Worm (Caenorhabditis elegans) whole organism, young adult: ENCODE data around the gene ZK418.5.

Experiments
- F10E7.11 ChIP-seq: sonication (generic microtip); optimal IDR thresholded peaks from 2 replicates; lab custom pipeline; 2017; ENCODE audit warnings: mild to moderate bottlenecking, missing genetic modification characterization, moderate library complexity, missing compliant biosample characterization
- F22D6.2 ChIP-seq: sonication (generic microtip); optimal IDR thresholded peaks from 2 replicates; lab custom pipeline; 2016; ENCODE audit warnings: mild to moderate bottlenecking, missing genetic modification characterization, missing compliant biosample characterization
- F23B12.7 ChIP-seq: sonication (generic microtip); optimal IDR thresholded peaks from 2 replicates; lab custom pipeline; 2017; ENCODE audit warnings: missing genetic modification characterization, mild to moderate bottlenecking, missing compliant biosample characterization, antibody characterized with exemption, moderate library complexity; ENCODE audit not compliant: insufficient read depth
- F52B5.7 ChIP-seq: sonication (generic microtip); optimal IDR thresholded peaks from 2 replicates; lab custom pipeline; 2016; ENCODE audit warnings: mild to moderate bottlenecking, missing genetic modification characterization, missing compliant biosample characterization
- F57C9.4 ChIP-seq: sonication (generic microtip); optimal IDR thresholded peaks from 2 replicates; lab custom pipeline; 2017; ENCODE audit warnings: mild to moderate bottlenecking, missing genetic modification characterization, missing compliant biosample characterization
- K11D2.4 ChIP-seq: fragments of 200-800 bp; sonication (Bioruptor generic); IDR thresholded peaks from 2 replicates; pipeline ENCODE4 v1.3.6; 2022; ENCODE audit warnings: missing genetic modification reagents, missing genetic modification characterization, missing compliant biosample characterization
- K12H6.12 ChIP-seq: fragments of 200-800 bp; sonication (Bioruptor generic); optimal IDR thresholded peaks from 2 replicates; lab custom pipeline; 2018; ENCODE audit warnings: mild to moderate bottlenecking, missing genetic modification characterization, missing compliant biosample characterization
- T07F8.4 ChIP-seq: sonication (generic microtip); optimal IDR thresholded peaks from 2 replicates; lab custom pipeline; 2016; ENCODE audit warnings: mild to moderate bottlenecking, missing genetic modification characterization, moderate library complexity, missing compliant biosample characterization
- Y53F4B.3 ChIP-seq: fragments of 200-800 bp; sonication (Bioruptor generic); IDR thresholded peaks from 2 replicates; pipeline ENCODE4 v1.3.6; 2022; ENCODE audit warnings: missing genetic modification reagents, missing genetic modification characterization, missing compliant biosample characterization
- Y53G8AR.9 ChIP-seq: fragments of 200-800 bp; sonication (Bioruptor generic); conservative IDR thresholded peaks from 2 replicates; pipeline ENCODE4 v1.3.6; 2022; ENCODE audit warnings: missing genetic modification reagents, missing genetic modification characterization, missing compliant biosample characterization
- Y56A3A.18 ChIP-seq: fragments of 200-800 bp; sonication (Bioruptor generic); IDR thresholded peaks from 2 replicates; pipeline ENCODE4 v1.3.6; 2022; ENCODE audit warnings: missing genetic modification reagents, missing genetic modification characterization, missing compliant biosample characterization
- Y67H2A.10 ChIP-seq: fragments of 200-800 bp; sonication (Bioruptor generic); conservative IDR thresholded peaks from 2 replicates; pipeline ENCODE4 v1.3.6; 2022; ENCODE audit warnings: missing genetic modification reagents, missing genetic modification characterization, missing compliant biosample characterization
- ama-1 ChIP-seq, 3 experiments: fragments of 150-350 bp in 1 of 3; sonication (generic microtip) in 2 of 3; optimal IDR thresholded peaks; 2 replicates each; lab custom pipeline; 2014 to 2018; ENCODE audit warnings: missing biosample characterization in 2 of 3, missing genetic modification characterization in 2 of 3, missing genetic modification reagents in 2 of 3
- aptf-2 ChIP-seq: fragments of 200-800 bp; sonication (Bioruptor generic); conservative IDR thresholded peaks from 2 replicates; pipeline ENCODE4 v1.3.6; 2022; ENCODE audit warnings: missing genetic modification reagents, missing genetic modification characterization, missing compliant biosample characterization
- atf-7 ChIP-seq: sonication (generic microtip); optimal IDR thresholded peaks from 2 replicates; lab custom pipeline; 2017; ENCODE audit warnings: mild to moderate bottlenecking, missing genetic modification characterization, missing compliant biosample characterization
- ccch-3 ChIP-seq: fragments of 200-800 bp; sonication (Bioruptor generic); optimal IDR thresholded peaks from 2 replicates; lab custom pipeline; 2018; ENCODE audit warnings: mild to moderate bottlenecking, missing genetic modification characterization, missing compliant biosample characterization
- cebp-1 ChIP-seq, 2 experiments: fragments of 200-800 bp in 1 of 2; sonication (Bioruptor generic) in 1 of 2; sonication (generic microtip) in 1 of 2; IDR thresholded peaks in 1 of 2; optimal IDR thresholded peaks in 1 of 2; 2 replicates each; pipeline versions ENCODE4 v1.3.6 to Lab custom; 2017 to 2022; ENCODE audit warnings: missing compliant biosample characterization in 2 of 2, missing genetic modification characterization in 2 of 2, mild to moderate bottlenecking in 1 of 2, missing genetic modification reagents in 1 of 2, moderate library complexity in 1 of 2
- ceh-27 ChIP-seq: fragments of 200-800 bp; sonication (Bioruptor generic); optimal IDR thresholded peaks from 2 replicates; lab custom pipeline; 2018; ENCODE audit warnings: mild to moderate bottlenecking, missing genetic modification characterization, moderate library complexity, missing compliant biosample characterization
- ceh-40 ChIP-seq: fragments of 200-800 bp; sonication (Bioruptor generic); IDR thresholded peaks from 2 replicates; pipeline ENCODE4 v1.3.6; 2022; ENCODE audit warnings: missing genetic modification characterization, missing compliant biosample characterization
- dpff-1 ChIP-seq: sonication (generic microtip); optimal IDR thresholded peaks from 2 replicates; lab custom pipeline; 2017; ENCODE audit warnings: mild to moderate bottlenecking, missing genetic modification characterization, missing compliant biosample characterization
- egl-44 ChIP-seq: fragments of 200-800 bp; sonication (Bioruptor generic); IDR thresholded peaks from 2 replicates; pipeline ENCODE4 v1.3.6; 2022; ENCODE audit warnings: missing genetic modification reagents, missing genetic modification characterization, missing compliant biosample characterization
- egrh-3 ChIP-seq: fragments of 200-800 bp; sonication (Bioruptor generic); IDR thresholded peaks from 2 replicates; pipeline ENCODE4 v1.3.6; 2022; ENCODE audit warnings: missing genetic modification reagents, missing genetic modification characterization, missing compliant biosample characterization
- ekl-4 ChIP-seq: fragments of 200-800 bp; sonication (Bioruptor generic); IDR thresholded peaks from 2 replicates; pipeline ENCODE4 v1.3.6; 2022; ENCODE audit warnings: missing genetic modification reagents, missing genetic modification characterization, missing compliant biosample characterization
- him-1 ChIP-seq: sonication (generic microtip); optimal IDR thresholded peaks from 2 replicates; lab custom pipeline; 2016; ENCODE audit warnings: missing genotype, missing genetic modification reagents, missing genetic modification characterization, missing compliant biosample characterization
- hlh-12 ChIP-seq: sonication (generic microtip); optimal IDR thresholded peaks from 2 replicates; lab custom pipeline; 2016; ENCODE audit warnings: missing genetic modification characterization, missing compliant biosample characterization
- hmg-1.2 ChIP-seq: fragments of 200-800 bp; sonication (Bioruptor generic); IDR thresholded peaks from 2 replicates; pipeline ENCODE4 v1.3.6; 2022; ENCODE audit warnings: missing genetic modification reagents, missing genetic modification characterization, missing compliant biosample characterization
- hrde-1 ChIP-seq: sonication (generic microtip); optimal IDR thresholded peaks from 2 replicates; lab custom pipeline; 2016; ENCODE audit warnings: missing genetic modification characterization, mild to moderate bottlenecking, missing compliant biosample characterization, moderate library complexity, missing genotype, missing genetic modification reagents, borderline replicate concordance
- hsf-1 ChIP-seq: fragments of 200-800 bp; sonication (Bioruptor generic); IDR thresholded peaks from 2 replicates; pipeline ENCODE4 v1.3.6; 2022; ENCODE audit warnings: missing genetic modification reagents, missing genetic modification characterization, missing compliant biosample characterization
- lin-26 ChIP-seq: fragments of 200-800 bp; sonication (Bioruptor generic); IDR thresholded peaks from 2 replicates; pipeline ENCODE4 v1.3.6; 2022; ENCODE audit warnings: missing genetic modification reagents, missing genetic modification characterization, missing compliant biosample characterization
- lin-40 ChIP-seq: sonication (generic microtip); optimal IDR thresholded peaks from 2 replicates; lab custom pipeline; 2016; ENCODE audit warnings: missing genetic modification characterization, mild to moderate bottlenecking, missing compliant biosample characterization, missing genotype, missing genetic modification reagents
- madf-10 ChIP-seq: sonication (generic microtip); optimal IDR thresholded peaks from 2 replicates; lab custom pipeline; 2016; ENCODE audit warnings: mild to moderate bottlenecking, missing genetic modification characterization, missing compliant biosample characterization
- mcd-1 ChIP-seq: fragments of 200-800 bp; sonication (Bioruptor generic); IDR thresholded peaks from 2 replicates; pipeline ENCODE4 v1.3.6; 2022; ENCODE audit warnings: missing genetic modification reagents, missing genetic modification characterization, missing compliant biosample characterization
- nfya-2 ChIP-seq: fragments of 200-800 bp; sonication (Bioruptor generic); IDR thresholded peaks from 2 replicates; pipeline ENCODE4 v1.3.6; 2022; ENCODE audit warnings: missing genetic modification reagents, missing genetic modification characterization, missing compliant biosample characterization
- nhr-120 ChIP-seq: fragments of 200-800 bp; sonication (Bioruptor generic); IDR thresholded peaks from 2 replicates; pipeline ENCODE4 v1.3.6; 2022; ENCODE audit warnings: missing genetic modification characterization, missing compliant biosample characterization
- nhr-27 ChIP-seq: fragments of 200-800 bp; sonication (Bioruptor generic); optimal IDR thresholded peaks from 2 replicates; lab custom pipeline; 2018; ENCODE audit warnings: mild to moderate bottlenecking, missing genetic modification characterization, moderate library complexity, missing compliant biosample characterization
- nhr-80 ChIP-seq: sonication (generic microtip); optimal IDR thresholded peaks from 2 replicates; lab custom pipeline; 2016; ENCODE audit warnings: missing genetic modification characterization, missing compliant biosample characterization
- repo-1 ChIP-seq: sonication (generic microtip); optimal IDR thresholded peaks from 2 replicates; lab custom pipeline; 2017; ENCODE audit warnings: mild to moderate bottlenecking, missing genetic modification characterization, missing compliant biosample characterization
- rpc-1 ChIP-seq, 2 experiments: fragments of 150-350 bp in 1 of 2; sonication (generic microtip) in 1 of 2; optimal IDR thresholded peaks; 2 replicates each; lab custom pipeline; 2014 to 2018; ENCODE audit warnings: missing biosample characterization in 1 of 2, missing genetic modification characterization in 1 of 2, missing genetic modification reagents in 1 of 2, missing genotype in 1 of 2
- sea-2 ChIP-seq: fragments of 200-800 bp; sonication (Bioruptor generic); IDR thresholded peaks from 2 replicates; pipeline ENCODE4 v1.3.6; 2022; ENCODE audit warnings: missing genetic modification characterization, missing compliant biosample characterization
- tbp1 ChIP-seq: fragments of 200-800 bp; sonication (Bioruptor generic); optimal IDR thresholded peaks from 2 replicates; lab custom pipeline; 2018; ENCODE audit warnings: mild to moderate bottlenecking, missing genetic modification characterization, missing compliant biosample characterization
- unc-130 ChIP-seq: sonication (generic microtip); optimal IDR thresholded peaks from 2 replicates; lab custom pipeline; 2016; ENCODE audit warnings: missing genetic modification reagents, missing genetic modification characterization, missing compliant biosample characterization
- zim-3 ChIP-seq: sonication (generic microtip); optimal IDR thresholded peaks from 2 replicates; lab custom pipeline; 2017; ENCODE audit warnings: mild to moderate bottlenecking, missing genetic modification characterization, moderate library complexity, missing compliant biosample characterization
- ztf-25 ChIP-seq: fragments of 200-800 bp; sonication (Bioruptor generic); IDR thresholded peaks from 2 replicates; pipeline ENCODE4 v1.3.6; 2022; ENCODE audit warnings: missing genetic modification reagents, missing genetic modification characterization, missing compliant biosample characterization
- ztf-26 ChIP-seq: sonication (generic microtip); optimal IDR thresholded peaks from 2 replicates; lab custom pipeline; 2017; ENCODE audit warnings: missing genetic modification characterization, missing compliant biosample characterization
- ztf-6 ChIP-seq: fragments of 200-800 bp; sonication (Bioruptor generic); IDR thresholded peaks from 2 replicates; pipeline ENCODE4 v1.3.6; 2022; ENCODE audit warnings: missing genetic modification reagents, missing genetic modification characterization, missing compliant biosample characterization

The ZK418.5 gene

DNA sequence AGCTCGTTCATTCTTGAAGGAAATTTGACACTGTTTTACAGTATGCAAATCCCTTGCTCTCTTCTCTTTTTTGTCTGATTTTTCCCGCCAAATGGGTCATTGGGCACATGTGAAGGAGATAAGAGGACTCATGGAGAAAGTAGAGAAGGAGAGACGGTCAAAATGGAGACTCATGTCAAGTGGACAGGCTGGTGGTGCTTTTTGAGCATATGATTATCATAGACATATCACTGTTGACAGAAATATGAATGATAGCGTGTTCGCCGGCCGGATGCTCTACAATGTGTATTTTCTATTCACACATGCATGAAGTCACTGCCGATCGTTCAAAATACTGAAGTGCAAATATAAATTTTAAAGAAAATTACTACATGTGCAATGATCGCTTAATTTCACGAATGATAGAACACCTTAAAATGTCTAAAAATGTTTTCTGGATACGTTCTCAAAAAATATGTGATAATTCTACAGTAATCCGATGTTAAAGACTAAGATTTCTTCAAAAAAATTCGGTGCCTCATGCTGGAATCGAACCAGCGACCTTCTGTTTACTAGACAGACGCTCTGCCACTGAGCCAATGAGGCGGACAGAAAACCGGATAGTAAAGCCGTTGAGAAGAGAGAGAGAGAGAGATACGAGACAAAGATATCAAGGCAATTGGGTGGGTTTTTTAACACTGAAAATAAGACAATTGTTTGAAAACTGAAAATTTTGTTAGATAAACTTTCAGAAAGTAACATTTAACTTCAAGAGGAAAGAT, 43.4 kb downstream of the ZK418.5 start (continued):
- TF ChIP-seq ccch-3 (no peak), Y53G8AR.9 (no peak), hsf-1 (GFP tag; lab: Robert Waterston, UW) (no peak), ceh-27 (GFP tag; lab: Kevin White, UChicago) (no peak), rpc-1 (optimal IDR thresholded peaks at IDR 0.05; lab: Kevin White, UChicago) (peak; percentile 77), rpc-1 (tag; optimal IDR thresholded peaks at IDR 0.05; lab: Kevin White, UChicago) (peak; percentile 72), ama-1 (optimal IDR thresholded peaks at IDR 0.05; lab: Kevin White, UChicago) (no peak), ama-1 (GFP tag; optimal IDR thresholded peaks at IDR 0.05; lab: Kevin White, UChicago) (no peak), ekl-4 (GFP tag; lab: Robert Waterston, UW) (no peak), hmg-1.2 (peak; percentile 43), Y56A3A.18 (GFP tag; lab: Robert Waterston, UW) (no peak), atf-7 (tag; lab: Kevin White, UChicago) (peak; percentile 23), T07F8.4 (tag; lab: Kevin White, UChicago) (no peak), ceh-40 (GFP tag; lab: Robert Waterston, UW) (no peak), him-1 (no peak)

DNA sequence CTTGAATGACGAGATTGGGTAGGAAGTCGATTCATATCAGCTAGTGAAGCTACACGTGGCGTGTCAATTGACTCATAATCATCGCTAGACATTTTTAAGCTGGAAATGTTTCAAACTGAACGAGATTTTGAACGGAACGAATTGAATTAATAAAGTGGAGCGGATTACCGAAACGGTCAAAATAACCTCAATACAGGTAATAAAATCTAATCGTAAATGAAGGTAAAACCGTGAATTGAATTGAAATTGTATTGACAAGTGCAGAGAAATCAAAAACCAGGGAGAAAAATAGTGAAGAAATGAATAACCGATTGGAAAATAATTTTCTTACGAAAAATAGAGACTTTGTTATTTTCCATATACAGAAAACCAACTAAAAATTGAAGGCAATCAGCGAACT, 44.5 kb downstream of the ZK418.5 start, which contains the start of gene cyk-1:
Gene cyk-1, minus strand, starts transcription at position 101 of the 400 bp plus-strand sequence.
- TF ChIP-seq aptf-2 (no peak), Y53F4B.3 (no peak), tbp1 (GFP tag; lab: Kevin White, UChicago) (no peak), sea-2 (GFP tag; lab: Robert Waterston, UW) (no peak), nhr-120 (GFP tag; lab: Robert Waterston, UW) (no peak), repo-1 (tag; lab: Kevin White, UChicago) (no peak), nfya-2 (GFP tag; lab: Robert Waterston, UW) (no peak), hrde-1 (no peak), nhr-80 (tag; lab: Kevin White, UChicago) (no peak), F10E7.11 (no peak), ccch-3 (no peak), F23B12.7 (tag; lab: Kevin White, UChicago) (no peak), dpff-1 (tag; lab: Kevin White, UChicago) (no peak), zim-3 (tag; lab: Kevin White, UChicago) (no peak), lin-40 (no peak), ceh-40 (GFP tag; lab: Robert Waterston, UW) (no peak), F57C9.4 (tag; lab: Kevin White, UChicago) (no peak), unc-130 (GFP tag; lab: Kevin White, UChicago) (no peak), ztf-26 (tag; lab: Kevin White, UChicago) (no peak)

DNA sequence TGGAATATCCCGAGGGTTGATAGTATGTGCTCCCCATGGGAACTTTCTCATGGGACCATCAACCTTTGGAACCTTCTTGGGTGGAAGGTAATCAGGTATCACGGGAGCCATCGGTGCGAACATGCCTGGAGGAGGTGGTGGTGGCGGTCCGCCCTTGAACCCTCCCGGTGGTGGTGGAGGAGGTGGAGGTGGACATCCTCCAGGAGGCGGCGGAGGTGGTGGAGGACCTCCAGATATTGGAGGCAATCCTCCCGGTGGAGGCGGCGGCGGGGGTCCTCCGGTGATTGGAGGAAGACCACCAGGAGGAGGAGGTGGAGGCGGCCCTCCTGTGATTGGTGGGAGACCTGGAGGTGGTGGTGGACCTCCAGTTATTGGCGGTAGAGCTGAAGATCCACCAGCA, 47.8 kb downstream of the ZK418.5 start:
- TF ChIP-seq nhr-27 (tag; lab: Kevin White, UChicago): no peak
- peak; percentile 43; the same call in 1 of the 2 replicates for TF ChIP-seq mcd-1 (GFP tag; lab: Robert Waterston, UW)
- TF ChIP-seq cebp-1 (GFP tag; IDR thresholded peaks at IDR 0.05; lab: Robert Waterston, UW): no peak
- TF ChIP-seq cebp-1 (tag; optimal IDR thresholded peaks at IDR 0.05; lab: Kevin White, UChicago): no peak
- no peak for TF ChIP-seq F52B5.7 (tag; lab: Kevin White, UChicago)
- TF ChIP-seq ccch-3: no peak
- no peak for TF ChIP-seq ama-1 (optimal IDR thresholded peaks at IDR 0.05; lab: Kevin White, UChicago)
- TF ChIP-seq ama-1 (GFP tag; optimal IDR thresholded peaks at IDR 0.05; lab: Kevin White, UChicago): no peak
- no peak for TF ChIP-seq lin-26 (GFP tag; lab: Robert Waterston, UW)
- no peak for TF ChIP-seq K12H6.12 (tag; lab: Kevin White, UChicago)
- no peak for TF ChIP-seq F22D6.2 (tag; lab: Kevin White, UChicago)
- TF ChIP-seq ztf-25 (GFP tag; lab: Robert Waterston, UW): 0 out of 2 replicates have a peak, but pooled peaks have one; percentile 20
- TF ChIP-seq hlh-12 (tag; lab: Kevin White, UChicago): no peak
- TF ChIP-seq ztf-6: no peak
- peak; percentile 98 for TF ChIP-seq egrh-3
- no peak for TF ChIP-seq Y67H2A.10 (GFP tag; lab: Robert Waterston, UW)
- no peak for TF ChIP-seq K11D2.4
- no peak for TF ChIP-seq madf-10 (tag; lab: Kevin White, UChicago)
- no peak for TF ChIP-seq egl-44
- TF ChIP-seq ztf-26 (tag; lab: Kevin White, UChicago): no peak
